Fruit fly (Drosophila melanogaster): ENCODE measurements around the gene ko.
A peak's percentile ranks its signal among the peaks of the same experiment; 100 is the strongest.

ko gene

dm6 chr3L:21053763-21054162 is 77.2 kb downstream of the ko start (continued):
- TF ChIP-seq cas (GFP tag; IDR thresholded peaks at IDR 0.05), result no peak
- peak; percentile 64 for TF ChIP-seq CG10267 (tag; optimal IDR thresholded peaks at IDR 0.05)
- peak; percentile 41 for TF ChIP-seq CG7786 (GFP tag; optimal IDR thresholded peaks at IDR 0.05)
- TF ChIP-seq HmgD (GFP tag; optimal IDR thresholded peaks at IDR 0.05), result no peak
- TF ChIP-seq Scr (GFP tag; IDR thresholded peaks at IDR 0.05; ENCODE audit: partially characterized antibody), result no peak
- peak; percentile 71 for TF ChIP-seq Ada2b (GFP tag; IDR thresholded peaks at IDR 0.05)
- TF ChIP-seq h (optimal IDR thresholded peaks at IDR 0.05), result no peak
- peak; percentile 83 for TF ChIP-seq PHDP (tag; optimal IDR thresholded peaks at IDR 0.05)
- TF ChIP-seq Pdp1 (GFP tag; optimal IDR thresholded peaks at IDR 0.05), result peak; percentile 30 to 50
- peak; percentile 77 for TF ChIP-seq Sox100B (GFP tag; optimal IDR thresholded peaks at IDR 0.05)
- no peak for TF ChIP-seq CG1832 (GFP tag; optimal IDR thresholded peaks at IDR 0.05)
- peak; percentile 64; the same call in 2 of the 3 replicates for TF ChIP-seq tgo (GFP tag; IDR thresholded peaks at IDR 0.05)
- peak; percentile 50 for TF ChIP-seq caup (GFP tag; optimal IDR thresholded peaks at IDR 0.05; ENCODE audit: severe bottlenecking)
- TF ChIP-seq zfh1 (GFP tag; IDR thresholded peaks at IDR 0.05), result peak; percentile 83
- TF ChIP-seq CG10543 (GFP tag; optimal IDR thresholded peaks at IDR 0.05), result peak; percentile 66
- TF ChIP-seq bbx (GFP tag; IDR thresholded peaks at IDR 0.05; ENCODE audit: partially characterized antibody), result no peak
- peak; percentile 52 for TF ChIP-seq zen (tag; optimal IDR thresholded peaks at IDR 0.05)
- peak; percentile 19 for TF ChIP-seq shn (GFP tag; optimal IDR thresholded peaks at IDR 0.05)
- TF ChIP-seq CG43689 (GFP tag; IDR thresholded peaks at IDR 0.05), result peak; percentile 60
- TF ChIP-seq Chrac-16 (GFP tag; optimal IDR thresholded peaks at IDR 0.05), result peak; percentile 50
- TF ChIP-seq Lim3 (GFP tag; IDR thresholded peaks at IDR 0.05), result peak; percentile 33; the same call in 1 of the 2 replicates
- TF ChIP-seq sr (GFP tag; IDR thresholded peaks at IDR 0.05), result peak; percentile 87
- peak; percentile 75 for TF ChIP-seq CoRest (tag; optimal IDR thresholded peaks at IDR 0.05)
- TF ChIP-seq zen2 (GFP tag; IDR thresholded peaks at IDR 0.05; ENCODE audit: partially characterized antibody), result no peak
- TF ChIP-seq Dip2 (GFP tag; IDR thresholded peaks at IDR 0.05), result no peak
- no peak for TF ChIP-seq CG16813 (GFP tag; IDR thresholded peaks at IDR 0.05; ENCODE audit: partially characterized antibody)
- peak; percentile 1 for TF ChIP-seq repo (GFP tag; optimal IDR thresholded peaks at IDR 0.05)
- TF ChIP-seq tna (GFP tag; IDR thresholded peaks at IDR 0.05; ENCODE audit: partially characterized antibody), result no peak
- TF ChIP-seq Meics (GFP tag; optimal IDR thresholded peaks at IDR 0.05), result peak; percentile 62
- peak; percentile 26 for TF ChIP-seq CG2116 (GFP tag; optimal IDR thresholded peaks at IDR 0.05)
- TF ChIP-seq Gug (GFP tag; IDR thresholded peaks at IDR 0.05), result peak; percentile 46; the same call in 2 of the 4 replicates
- peak; percentile 59 for TF ChIP-seq HHEX (GFP tag; optimal IDR thresholded peaks at IDR 0.05)
- peak; percentile 75 for TF ChIP-seq CG4424 (GFP tag; optimal IDR thresholded peaks at IDR 0.05)
- TF ChIP-seq sob (GFP tag; IDR thresholded peaks at IDR 0.05), result peak; percentile 71
- peak; percentile 73 to 76 for TF ChIP-seq dpn (GFP tag; optimal IDR thresholded peaks at IDR 0.05)
- TF ChIP-seq ap (GFP tag; IDR thresholded peaks at IDR 0.05), result peak; percentile 69; the same call in 1 of the 2 replicates
- TF ChIP-seq ro (GFP tag; IDR thresholded peaks at IDR 0.05), result no peak
- TF ChIP-seq dmrt99B (tag; optimal IDR thresholded peaks at IDR 0.05), result peak; percentile 87
- TF ChIP-seq wek (GFP tag; optimal IDR thresholded peaks at IDR 0.05), result no peak
- TF ChIP-seq CG1233 (GFP tag; optimal IDR thresholded peaks at IDR 0.05), result peak; percentile 52
- TF ChIP-seq kah (GFP tag; optimal IDR thresholded peaks at IDR 0.05), result peak; percentile 54
- peak; percentile 53 for TF ChIP-seq E2f2 (GFP tag; IDR thresholded peaks at IDR 0.05)
- no peak for TF ChIP-seq fd64A (GFP tag; optimal IDR thresholded peaks at IDR 0.05)
- TF ChIP-seq Sin3A (optimal IDR thresholded peaks at IDR 0.05), result no peak
- TF ChIP-seq CG16863 (GFP tag; optimal IDR thresholded peaks at IDR 0.05), result peak; percentile 49
- no peak for TF ChIP-seq Fer2 (tag; optimal IDR thresholded peaks at IDR 0.05)
- TF ChIP-seq D (optimal IDR thresholded peaks at IDR 0.05), result no peak
- peak; percentile 68 for TF ChIP-seq D (GFP tag; optimal IDR thresholded peaks at IDR 0.05)
- peak; percentile 91 for TF ChIP-seq vvl (GFP tag; IDR thresholded peaks at IDR 0.05)
- TF ChIP-seq pan (optimal IDR thresholded peaks at IDR 0.05), result no peak
- TF ChIP-seq pan (GFP tag; optimal IDR thresholded peaks at IDR 0.05 in 1 of 2, IDR thresholded peaks at IDR 0.05 in 1 of 2), result peak in 1 of 2 experiments; percentile 82
- TF ChIP-seq CG14014 (GFP tag; IDR thresholded peaks at IDR 0.05), result peak; percentile 51; the same call in 1 of the 2 replicates
